Worm (Caenorhabditis elegans) whole organism, mixed stage, embryonic: ENCODE measurements around the gene hex-2.

Experiments
- lin-13 ChIP-seq: fragments of 150-350 bp; optimal IDR thresholded peaks from 2 replicates; lab custom pipeline; 2014; ENCODE audit warnings: missing biosample characterization, missing genetic modification characterization
- mep-1 ChIP-seq: fragments of 150-350 bp; optimal IDR thresholded peaks from 2 replicates; lab custom pipeline; 2017; ENCODE audit warnings: missing biosample characterization, missing genetic modification reagents, missing genetic modification characterization, inconsistent platforms
- nhr-76 ChIP-seq: sonication (generic microtip); optimal IDR thresholded peaks from 2 replicates; lab custom pipeline; 2017; ENCODE audit warnings: missing biosample characterization, missing genetic modification characterization
- pha-4 ChIP-seq: fragments of 150-350 bp; optimal IDR thresholded peaks from 2 replicates; lab custom pipeline; 2018; ENCODE audit warnings: missing biosample characterization, missing genetic modification reagents, missing genetic modification characterization
- sem-2 ChIP-seq: fragments of 200-800 bp; sonication (Bioruptor generic); optimal IDR thresholded peaks from 2 replicates; lab custom pipeline; 2018; ENCODE audit warnings: mild to moderate bottlenecking, missing genetic modification characterization, missing compliant biosample characterization
- snpc-4 ChIP-seq: fragments of 150-350 bp; optimal IDR thresholded peaks from 2 replicates; lab custom pipeline; 2014; ENCODE audit warnings: missing biosample characterization, missing genetic modification characterization
- sptf-1 ChIP-seq: sonication (generic microtip); optimal IDR thresholded peaks from 2 replicates; lab custom pipeline; 2017; ENCODE audit warnings: mild to moderate bottlenecking, missing genetic modification characterization, moderate library complexity, missing compliant biosample characterization
- ztf-11 ChIP-seq: fragments of 150-350 bp; optimal IDR thresholded peaks from 2 replicates; lab custom pipeline; 2014; ENCODE audit warnings: missing biosample characterization, missing genetic modification characterization

DNA sequence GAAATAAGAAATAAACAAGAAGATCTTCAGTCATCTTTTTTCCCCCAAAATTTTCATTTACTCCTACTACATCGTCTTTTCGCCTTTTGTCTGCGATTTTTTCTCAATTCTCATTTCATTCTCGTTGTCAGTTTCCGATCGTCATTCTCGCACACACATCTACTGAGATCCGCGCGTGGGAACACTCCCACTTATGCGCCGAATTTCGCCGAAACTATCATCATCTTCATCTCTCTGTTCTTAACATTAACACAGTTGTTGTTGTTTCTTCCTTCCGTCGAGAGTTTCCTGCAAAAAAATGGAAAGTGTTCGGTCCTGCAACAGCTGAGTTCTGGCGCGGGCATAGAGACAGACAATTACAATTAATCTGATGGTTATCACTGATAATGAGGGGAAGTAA, 43.3 kb downstream of the hex-2 start:
- TF ChIP-seq ztf-11 (no peak), mep-1 (tag; lab: Kevin White, UChicago) (no peak), snpc-4 (tag; lab: Kevin White, UChicago) (no peak), nhr-76 (tag; lab: Kevin White, UChicago) (no peak), lin-13 (tag; lab: Kevin White, UChicago) (no peak), sptf-1 (tag; lab: Kevin White, UChicago) (no peak), pha-4 (no peak), sem-2 (GFP tag; lab: Kevin White, UChicago) (no peak)
